Worm (Caenorhabditis elegans): ENCODE results near the gene C06E1.9.

C06E1.9 gene

DNA sequence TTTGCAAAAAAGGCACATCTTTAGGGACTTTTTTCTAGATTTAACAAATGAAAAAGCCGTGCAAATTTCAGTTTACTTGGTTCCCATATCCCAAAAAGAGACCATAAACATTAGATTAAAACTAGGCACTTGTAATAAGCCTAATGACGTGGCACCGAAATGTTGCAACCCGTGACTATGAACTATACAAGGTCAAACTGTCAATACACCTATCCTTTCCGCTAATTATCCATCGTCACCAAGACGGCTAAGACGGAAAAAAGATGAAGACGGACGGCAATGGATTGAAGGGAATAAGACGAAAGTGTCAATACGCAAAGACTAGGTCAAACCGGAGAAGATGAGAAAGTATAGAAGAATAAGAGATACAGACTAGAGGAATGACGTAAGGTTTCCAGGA is 10.6 kb downstream of the C06E1.9 start:
- TF ChIP-seq pag-3 (tag; optimal IDR thresholded peaks at IDR 0.05; ENCODE audit: borderline replicate concordance, insufficient read depth) (no peak), dpl-1 (GFP tag; optimal IDR thresholded peaks at IDR 0.05) (peak in 1 of 3 experiments; percentile 8), ces-1 (GFP tag; optimal IDR thresholded peaks at IDR 0.05) (no peak), C16A3.4 (tag; optimal IDR thresholded peaks at IDR 0.05) (peak; percentile 19), nhr-20 (tag; optimal IDR thresholded peaks at IDR 0.05) (peak; percentile 8), snu-23 (GFP tag; optimal IDR thresholded peaks at IDR 0.05) (peak; percentile 12), fkh-4 (tag; optimal IDR thresholded peaks at IDR 0.05; ENCODE audit: borderline replicate concordance) (no peak), mep-1 (tag; optimal IDR thresholded peaks at IDR 0.05) (peak; percentile 53), blmp-1 (tag; optimal IDR thresholded peaks at IDR 0.05) (peak; percentile 94), rnt-1 (tag; optimal IDR thresholded peaks at IDR 0.05) (no peak), nhr-85 (tag) (peak; percentile 62), sup-37 (GFP tag; optimal IDR thresholded peaks at IDR 0.05) (no peak), irx-1 (tag; optimal IDR thresholded peaks at IDR 0.05) (no peak), elt-3 (tag; optimal IDR thresholded peaks at IDR 0.05) (peak in 1 of 6 experiments; percentile 59)

DNA sequence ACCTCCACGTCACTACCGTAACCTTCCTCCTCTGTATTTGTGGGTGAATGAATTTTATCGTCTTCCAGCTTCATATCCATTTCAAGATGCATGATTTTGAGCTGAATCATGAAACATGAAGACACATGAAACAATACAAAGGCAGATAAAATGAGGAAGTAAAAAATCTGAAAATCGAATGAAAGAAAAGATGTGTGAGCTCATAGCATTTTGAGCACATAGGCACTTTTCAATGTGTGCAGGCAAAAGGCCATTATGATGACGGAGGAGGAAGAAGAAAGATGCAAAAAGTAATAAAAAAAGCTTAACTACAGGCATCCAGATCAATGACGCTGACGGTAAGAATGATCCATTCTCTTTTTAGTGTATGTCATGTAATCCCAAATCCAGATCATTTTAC is 11.8 kb downstream of the C06E1.9 start, which contains the start of gene ztf-30:
Gene ztf-30 (minus strand): TSS at position 101 of the 400 bp plus-strand sequence.
- TF ChIP-seq dsc-1 (tag; optimal IDR thresholded peaks at IDR 0.05) (peak; percentile 24), unc-86 (tag; optimal IDR thresholded peaks at IDR 0.05) (no peak)

ce11 chrIII:8596692-8597091 is 12.9 kb downstream of the C06E1.9 start:
- no peak for TF ChIP-seq fos-1 (tag; optimal IDR thresholded peaks at IDR 0.05)
- TF ChIP-seq efl-3 (GFP tag; optimal IDR thresholded peaks at IDR 0.05): no peak
- TF ChIP-seq blmp-1 (tag; optimal IDR thresholded peaks at IDR 0.05): peak; percentile 97
- no peak for TF ChIP-seq mep-1 (tag; optimal IDR thresholded peaks at IDR 0.05)
- TF ChIP-seq irx-1 (tag; optimal IDR thresholded peaks at IDR 0.05): no peak

- no peak for TF ChIP-seq unc-86 (tag; optimal IDR thresholded peaks at IDR 0.05)
- no peak for TF ChIP-seq nhr-11 (tag; optimal IDR thresholded peaks at IDR 0.05)
- no peak for TF ChIP-seq unc-62 (GFP tag; optimal IDR thresholded peaks at IDR 0.05)
- TF ChIP-seq unc-30 (tag; optimal IDR thresholded peaks at IDR 0.05): no peak
- no peak for TF ChIP-seq ceh-82 (tag; optimal IDR thresholded peaks at IDR 0.05)
- TF ChIP-seq lin-14 (GFP tag; optimal IDR thresholded peaks at IDR 0.05): peak; percentile 7
- peak; percentile 75 for TF ChIP-seq elt-2 (tag; optimal IDR thresholded peaks at IDR 0.05)
- TF ChIP-seq lin-15B (tag; optimal IDR thresholded peaks at IDR 0.05): no peak
- TF ChIP-seq fkh-4 (tag; optimal IDR thresholded peaks at IDR 0.05; ENCODE audit: borderline replicate concordance): no peak
- TF ChIP-seq zag-1 (tag; optimal IDR thresholded peaks at IDR 0.05): no peak
Observed at ce11 chrIII:8594088-8594487, 15.5 kb downstream of the C06E1.9 start.

- no peak for TF ChIP-seq elt-3 (tag; optimal IDR thresholded peaks at IDR 0.05)
- no peak for TF ChIP-seq nhr-85 (tag)
- TF ChIP-seq nhr-28 (tag; optimal IDR thresholded peaks at IDR 0.05): no peak
- no peak for TF ChIP-seq egl-13 (tag; optimal IDR thresholded peaks at IDR 0.05)
- TF ChIP-seq sox-4 (tag; optimal IDR thresholded peaks at IDR 0.05): no peak
- TF ChIP-seq aha-1 (tag; optimal IDR thresholded peaks at IDR 0.05): no peak
- no peak for TF ChIP-seq Y116A8C.19 (tag; optimal IDR thresholded peaks at IDR 0.05; ENCODE audit: borderline replicate concordance)
- no peak for TF ChIP-seq sptf-1 (tag; optimal IDR thresholded peaks at IDR 0.05)
- no peak for TF ChIP-seq lsy-2 (tag; optimal IDR thresholded peaks at IDR 0.05)
- TF ChIP-seq isw-1 (GFP tag; IDR thresholded peaks at IDR 0.05): no peak
- no peak for TF ChIP-seq hpl-2 (GFP tag; optimal IDR thresholded peaks at IDR 0.05)
- no peak for TF ChIP-seq ceh-8 (GFP tag; optimal IDR thresholded peaks at IDR 0.05)
- no peak for TF ChIP-seq nhr-71 (tag; optimal IDR thresholded peaks at IDR 0.05)
- TF ChIP-seq lin-14 (GFP tag; optimal IDR thresholded peaks at IDR 0.05): no peak
- no peak for TF ChIP-seq swsn-7 (tag; optimal IDR thresholded peaks at IDR 0.05)
- no peak for TF ChIP-seq tlp-1 (tag; optimal IDR thresholded peaks at IDR 0.05)
- TF ChIP-seq hlh-4 (tag; optimal IDR thresholded peaks at IDR 0.05): no peak
- TF ChIP-seq nhr-84 (tag; optimal IDR thresholded peaks at IDR 0.05): no peak
- no peak for TF ChIP-seq ama-1 (optimal IDR thresholded peaks at IDR 0.05)
- no peak for TF ChIP-seq jun-1 (tag; optimal IDR thresholded peaks at IDR 0.05)
Observed at ce11 chrIII:8593620-8594019, 16.0 kb downstream of the C06E1.9 start, which contains the start of gene C06E1.7. Gene C06E1.7 (minus strand): TSS chrIII:8593720.

Measured in whole organism, L1 larva.